Worm (Caenorhabditis elegans): ENCODE data around the gene lact-8.

DNA sequence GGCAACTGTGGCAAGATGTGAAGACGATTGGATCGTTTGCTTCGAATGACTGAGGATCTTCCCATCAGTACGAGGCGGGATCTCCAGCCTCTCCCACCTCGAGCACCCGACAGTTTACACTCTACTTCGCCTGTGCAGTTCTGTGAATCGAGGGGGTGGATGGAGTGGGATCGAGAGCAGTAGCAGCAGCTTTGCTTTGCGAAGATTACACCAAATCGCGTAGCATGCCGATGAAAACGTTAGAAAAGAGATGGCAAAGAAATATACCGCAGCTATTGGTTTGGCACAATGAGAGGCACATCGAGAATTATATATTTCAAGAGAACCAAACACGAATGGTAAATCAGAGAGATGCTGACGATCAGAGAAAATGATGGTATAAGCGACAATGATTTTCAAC is 19.0 kb downstream of the lact-8 start, which contains the start of gene act-3:
- TF ChIP-seq hmbx-1 (tag; optimal IDR thresholded peaks at IDR 0.05) (no peak), pes-1 (GFP tag; IDR thresholded peaks at IDR 0.05) (no peak)

All from whole organism, early embryonic.